Worm (Caenorhabditis elegans) whole organism, L4/young adult: Measurements from ENCODE around the gene C11E4.6.

Source experiments
- W03F9.2 ChIP-seq: fragments of 150-350 bp; optimal IDR thresholded peaks from 2 replicates; lab custom pipeline; 2014; ENCODE audit warnings: missing biosample characterization, missing genetic modification characterization
- dao-5 ChIP-seq: sonication (generic microtip); optimal IDR thresholded peaks from 2 replicates; lab custom pipeline; 2016; ENCODE audit warnings: missing genotype, missing genetic modification characterization, moderate library complexity, missing compliant biosample characterization
- him-1 ChIP-seq: sonication (generic microtip); optimal IDR thresholded peaks from 2 replicates; lab custom pipeline; 2016; ENCODE audit warnings: missing genotype, missing genetic modification reagents, missing genetic modification characterization, missing compliant biosample characterization

ce11 chrX:9665944-9666343 lies 55.6 kb downstream of the C11E4.6 start:
- TF ChIP-seq W03F9.2 (tag; lab: Kevin White, UChicago) = no peak
- TF ChIP-seq him-1 (tag; lab: Kevin White, UChicago) = no peak
- no peak for TF ChIP-seq dao-5 (tag; lab: Kevin White, UChicago)
